Worm (Caenorhabditis elegans) whole organism, L4/young adult: Measurements from ENCODE around the gene unc-31.

Experiments used
- W03F9.2 ChIP-seq: fragments of 150-350 bp; optimal IDR thresholded peaks from 2 replicates; lab custom pipeline; 2014; ENCODE audit warnings: missing biosample characterization, missing genetic modification characterization
- dao-5 ChIP-seq: sonication (generic microtip); optimal IDR thresholded peaks from 2 replicates; lab custom pipeline; 2016; ENCODE audit warnings: missing genotype, missing genetic modification characterization, moderate library complexity, missing compliant biosample characterization
- him-1 ChIP-seq: sonication (generic microtip); optimal IDR thresholded peaks from 2 replicates; lab custom pipeline; 2016; ENCODE audit warnings: missing genotype, missing genetic modification reagents, missing genetic modification characterization, missing compliant biosample characterization

ce11 chrIV:12754170-12754569 lies 19.5 kb upstream of the unc-31 start:
- TF ChIP-seq dao-5 (tag; lab: Kevin White, UChicago) (no peak), W03F9.2 (no peak), him-1 (tag; lab: Kevin White, UChicago) (no peak)
